Fruit fly (Drosophila melanogaster) S2 (cell line): ENCODE data around the gene CG11373.

ENCODE experiments used
- CG8478 ChIP-seq: fragments of >200 bp; optimal IDR thresholded peaks from 2 replicates; lab custom pipeline; 2018
- CTCF ChIP-seq, 2 experiments: fragments of >200 bp; optimal IDR thresholded peaks; 2 replicates each; lab custom pipeline; 2018

DNA sequence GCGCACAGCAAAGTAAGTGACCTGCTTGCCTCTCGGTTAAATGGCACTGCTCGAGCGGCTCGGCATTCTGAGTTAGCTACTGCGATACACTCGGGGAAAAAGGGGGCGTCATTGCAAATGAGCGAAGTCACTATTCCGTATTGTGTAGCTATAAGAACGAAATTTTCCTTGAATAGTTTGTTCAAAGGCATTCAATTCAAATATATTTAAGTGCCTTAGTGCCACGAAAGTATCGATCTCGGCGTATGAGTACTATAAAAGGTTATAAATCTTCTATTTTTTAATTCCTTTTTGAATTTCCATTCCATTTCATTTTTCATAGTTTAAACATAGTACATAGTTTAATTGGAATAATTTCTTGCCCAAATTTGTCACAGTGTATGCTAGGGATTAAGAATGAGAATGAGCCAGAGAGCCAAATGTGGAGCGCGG, 37.5 kb upstream of the CG11373 start:
- TF ChIP-seq CG8478 (lab: Kevin White, UChicago) (no peak), CTCF (optimal IDR thresholded peaks at IDR 0.05; lab: Kevin White, UChicago) (no peak)
